Worm (Caenorhabditis elegans) whole organism, young adult: ENCODE results near the gene algn-2.
A peak's percentile ranks its signal among the peaks of the same experiment; 100 is the strongest.

ENCODE experiments used
- B0019.2 ChIP-seq: fragments of 200-800 bp; sonication (Bioruptor generic); conservative IDR thresholded peaks from 2 replicates; pipeline ENCODE4 v1.3.6; 2022; ENCODE audit warnings: missing genetic modification reagents, missing genetic modification characterization, missing compliant biosample characterization
- B0336.3 ChIP-seq: fragments of 200-800 bp; sonication (Bioruptor generic); IDR thresholded peaks from 2 replicates; pipeline ENCODE4 v1.3.6; 2022; ENCODE audit warnings: missing genetic modification characterization, missing compliant biosample characterization
- C17E4.6 ChIP-seq: fragments of 200-800 bp; sonication (Bioruptor generic); IDR thresholded peaks from 2 replicates; pipeline ENCODE4 v1.3.6; 2022; ENCODE audit warnings: missing genetic modification reagents, missing genetic modification characterization, missing compliant biosample characterization
- F23B12.7 ChIP-seq: sonication (generic microtip); optimal IDR thresholded peaks from 2 replicates; lab custom pipeline; 2017; ENCODE audit warnings: missing genetic modification characterization, mild to moderate bottlenecking, missing compliant biosample characterization, antibody characterized with exemption, moderate library complexity; ENCODE audit not compliant: insufficient read depth
- F33H1.4 ChIP-seq: fragments of 200-800 bp; sonication (Bioruptor generic); IDR thresholded peaks from 2 replicates; pipeline ENCODE4 v1.3.6; 2022; ENCODE audit warnings: missing genetic modification reagents, missing genetic modification characterization, missing compliant biosample characterization
- F49E8.2 ChIP-seq: sonication (generic microtip); optimal IDR thresholded peaks from 3 replicates; lab custom pipeline; 2017; ENCODE audit warnings: missing genetic modification characterization, mild to moderate bottlenecking, missing compliant biosample characterization, antibody characterized with exemption, moderate library complexity; ENCODE audit not compliant: insufficient read depth
- F52B5.7 ChIP-seq: sonication (generic microtip); optimal IDR thresholded peaks from 2 replicates; lab custom pipeline; 2016; ENCODE audit warnings: mild to moderate bottlenecking, missing genetic modification characterization, missing compliant biosample characterization
- F57C9.4 ChIP-seq: sonication (generic microtip); optimal IDR thresholded peaks from 2 replicates; lab custom pipeline; 2017; ENCODE audit warnings: mild to moderate bottlenecking, missing genetic modification characterization, missing compliant biosample characterization
- T26A5.8 ChIP-seq: sonication (generic microtip); optimal IDR thresholded peaks from 2 replicates; lab custom pipeline; 2016; ENCODE audit warnings: missing genetic modification characterization, missing compliant biosample characterization
- Y53G8AR.9 ChIP-seq: fragments of 200-800 bp; sonication (Bioruptor generic); conservative IDR thresholded peaks from 2 replicates; pipeline ENCODE4 v1.3.6; 2022; ENCODE audit warnings: missing genetic modification reagents, missing genetic modification characterization, missing compliant biosample characterization
- ama-1 ChIP-seq, 3 experiments: fragments of 150-350 bp in 1 of 3; sonication (generic microtip) in 2 of 3; optimal IDR thresholded peaks; 2 replicates each; lab custom pipeline; 2014 to 2018; ENCODE audit warnings: missing biosample characterization in 2 of 3, missing genetic modification characterization in 2 of 3, missing genetic modification reagents in 2 of 3
- aptf-3 ChIP-seq: fragments of 200-800 bp; sonication (Bioruptor generic); IDR thresholded peaks from 2 replicates; pipeline ENCODE4 v1.3.6; 2022; ENCODE audit warnings: missing genetic modification characterization, missing compliant biosample characterization
- athp-1 ChIP-seq: sonication (generic microtip); optimal IDR thresholded peaks from 2 replicates; lab custom pipeline; 2017; ENCODE audit warnings: mild to moderate bottlenecking, missing genetic modification characterization, missing compliant biosample characterization
- attf-6 ChIP-seq: fragments of 200-800 bp; sonication (Bioruptor generic); IDR thresholded peaks from 2 replicates; pipeline ENCODE4 v1.3.6; 2022; ENCODE audit warnings: missing genetic modification reagents, missing genetic modification characterization, missing compliant biosample characterization
- bed-1 ChIP-seq: fragments of 200-800 bp; sonication (Bioruptor generic); IDR thresholded peaks from 2 replicates; pipeline ENCODE4 v1.3.6; 2022; ENCODE audit warnings: missing genetic modification reagents, missing genetic modification characterization, missing compliant biosample characterization
- bed-2 ChIP-seq: fragments of 200-800 bp; sonication (Bioruptor generic); IDR thresholded peaks from 2 replicates; pipeline ENCODE4 v1.3.6; 2022; ENCODE audit warnings: missing genetic modification reagents, missing genetic modification characterization, missing compliant biosample characterization
- cebp-1 ChIP-seq, 2 experiments: fragments of 200-800 bp in 1 of 2; sonication (Bioruptor generic) in 1 of 2; sonication (generic microtip) in 1 of 2; IDR thresholded peaks in 1 of 2; optimal IDR thresholded peaks in 1 of 2; 2 replicates each; pipeline versions ENCODE4 v1.3.6 to Lab custom; 2017 to 2022; ENCODE audit warnings: missing compliant biosample characterization in 2 of 2, missing genetic modification characterization in 2 of 2, mild to moderate bottlenecking in 1 of 2, missing genetic modification reagents in 1 of 2, moderate library complexity in 1 of 2
- ceh-100 ChIP-seq: fragments of 200-800 bp; sonication (Bioruptor generic); IDR thresholded peaks from 2 replicates; pipeline ENCODE4 v1.3.6; 2022; ENCODE audit warnings: missing genetic modification reagents, missing genetic modification characterization, missing compliant biosample characterization
- ceh-27 ChIP-seq: fragments of 200-800 bp; sonication (Bioruptor generic); optimal IDR thresholded peaks from 2 replicates; lab custom pipeline; 2018; ENCODE audit warnings: mild to moderate bottlenecking, missing genetic modification characterization, moderate library complexity, missing compliant biosample characterization
- ceh-58 ChIP-seq: fragments of 200-800 bp; sonication (Bioruptor generic); IDR thresholded peaks from 2 replicates; pipeline ENCODE4 v1.3.6; 2022; ENCODE audit warnings: missing genetic modification characterization, missing compliant biosample characterization
- ceh-91 ChIP-seq: fragments of 200-800 bp; sonication (Bioruptor generic); IDR thresholded peaks from 2 replicates; pipeline ENCODE4 v1.3.6; 2022; ENCODE audit warnings: missing genetic modification reagents, missing genetic modification characterization, missing compliant biosample characterization
- chd-7 ChIP-seq: sonication (generic microtip); optimal IDR thresholded peaks from 2 replicates; lab custom pipeline; 2016; ENCODE audit warnings: mild to moderate bottlenecking, missing genetic modification characterization, moderate library complexity, missing compliant biosample characterization
- egrh-3 ChIP-seq: fragments of 200-800 bp; sonication (Bioruptor generic); IDR thresholded peaks from 2 replicates; pipeline ENCODE4 v1.3.6; 2022; ENCODE audit warnings: missing genetic modification reagents, missing genetic modification characterization, missing compliant biosample characterization
- ets-4 ChIP-seq: fragments of 200-800 bp; sonication (Bioruptor generic); optimal IDR thresholded peaks from 2 replicates; lab custom pipeline; 2018; ENCODE audit warnings: mild to moderate bottlenecking, missing genetic modification characterization, missing compliant biosample characterization
- gei-17 ChIP-seq: fragments of 200-800 bp; sonication (Bioruptor generic); optimal IDR thresholded peaks from 2 replicates; lab custom pipeline; 2018; ENCODE audit warnings: mild to moderate bottlenecking, missing genetic modification characterization, missing compliant biosample characterization
- him-1 ChIP-seq: sonication (generic microtip); optimal IDR thresholded peaks from 2 replicates; lab custom pipeline; 2016; ENCODE audit warnings: missing genotype, missing genetic modification reagents, missing genetic modification characterization, missing compliant biosample characterization
- hlh-12 ChIP-seq: sonication (generic microtip); optimal IDR thresholded peaks from 2 replicates; lab custom pipeline; 2016; ENCODE audit warnings: missing genetic modification characterization, missing compliant biosample characterization
- hlh-26 ChIP-seq: fragments of 200-800 bp; sonication (Bioruptor generic); conservative IDR thresholded peaks from 2 replicates; pipeline ENCODE4 v1.3.6; 2022; ENCODE audit warnings: missing genetic modification reagents, missing genetic modification characterization, missing compliant biosample characterization
- hmg-1.2 ChIP-seq: fragments of 200-800 bp; sonication (Bioruptor generic); IDR thresholded peaks from 2 replicates; pipeline ENCODE4 v1.3.6; 2022; ENCODE audit warnings: missing genetic modification reagents, missing genetic modification characterization, missing compliant biosample characterization
- lin-26 ChIP-seq: fragments of 200-800 bp; sonication (Bioruptor generic); IDR thresholded peaks from 2 replicates; pipeline ENCODE4 v1.3.6; 2022; ENCODE audit warnings: missing genetic modification reagents, missing genetic modification characterization, missing compliant biosample characterization
- lin-35 ChIP-seq, 3 experiments: fragments of 150-350 bp in 2 of 3; sonication (generic microtip) in 1 of 3; optimal IDR thresholded peaks; 2 replicates each; lab custom pipeline; 2014 to 2018; ENCODE audit warnings: missing biosample characterization in 3 of 3, missing genetic modification characterization in 3 of 3, missing genetic modification reagents in 3 of 3
- lin-40 ChIP-seq: sonication (generic microtip); optimal IDR thresholded peaks from 2 replicates; lab custom pipeline; 2016; ENCODE audit warnings: missing genetic modification characterization, mild to moderate bottlenecking, missing compliant biosample characterization, missing genotype, missing genetic modification reagents
- lin-54 ChIP-seq: fragments of 200-800 bp; sonication (Bioruptor generic); optimal IDR thresholded peaks from 2 replicates; lab custom pipeline; 2018; ENCODE audit warnings: mild to moderate bottlenecking, missing genetic modification characterization, missing compliant biosample characterization
- madf-3 ChIP-seq: fragments of 200-800 bp; sonication (Bioruptor generic); IDR thresholded peaks from 2 replicates; pipeline ENCODE4 v1.3.6; 2022; ENCODE audit warnings: missing genetic modification reagents, missing genetic modification characterization, missing compliant biosample characterization
- nfya-2 ChIP-seq: fragments of 200-800 bp; sonication (Bioruptor generic); IDR thresholded peaks from 2 replicates; pipeline ENCODE4 v1.3.6; 2022; ENCODE audit warnings: missing genetic modification reagents, missing genetic modification characterization, missing compliant biosample characterization
- nhr-27 ChIP-seq: fragments of 200-800 bp; sonication (Bioruptor generic); optimal IDR thresholded peaks from 2 replicates; lab custom pipeline; 2018; ENCODE audit warnings: mild to moderate bottlenecking, missing genetic modification characterization, moderate library complexity, missing compliant biosample characterization
- nhr-80 ChIP-seq: sonication (generic microtip); optimal IDR thresholded peaks from 2 replicates; lab custom pipeline; 2016; ENCODE audit warnings: missing genetic modification characterization, missing compliant biosample characterization
- nhr-90 ChIP-seq: sonication (generic microtip); optimal IDR thresholded peaks from 2 replicates; lab custom pipeline; 2016; ENCODE audit warnings: missing genotype, mild to moderate bottlenecking, missing genetic modification characterization, missing compliant biosample characterization
- pha-4 ChIP-seq: fragments of 150-350 bp; sonication (generic microtip); optimal IDR thresholded peaks from 2 replicates; lab custom pipeline; 2014; ENCODE audit warnings: missing biosample characterization, missing genetic modification reagents, missing genetic modification characterization
- rec-8 ChIP-seq, 2 experiments: sonication (generic microtip); optimal IDR thresholded peaks; 2 replicates each; lab custom pipeline; 2016; ENCODE audit warnings: mild to moderate bottlenecking in 2 of 2, missing genetic modification characterization in 2 of 2, missing genetic modification reagents in 2 of 2, missing genotype in 2 of 2, missing biosample characterization in 1 of 2, missing compliant biosample characterization in 1 of 2, moderate library complexity in 1 of 2
- sea-2 ChIP-seq: fragments of 200-800 bp; sonication (Bioruptor generic); IDR thresholded peaks from 2 replicates; pipeline ENCODE4 v1.3.6; 2022; ENCODE audit warnings: missing genetic modification characterization, missing compliant biosample characterization
- snpc-3.4 ChIP-seq: sonication (generic microtip); optimal IDR thresholded peaks from 2 replicates; lab custom pipeline; 2017; ENCODE audit warnings: missing genetic modification characterization, mild to moderate bottlenecking, missing compliant biosample characterization, antibody characterized with exemption, moderate library complexity, missing genotype, missing genetic modification reagents
- somi-1 ChIP-seq: fragments of 200-800 bp; sonication (Bioruptor generic); optimal IDR thresholded peaks from 2 replicates; lab custom pipeline; 2018; ENCODE audit warnings: mild to moderate bottlenecking, missing genetic modification characterization, missing compliant biosample characterization
- tbp1 ChIP-seq: fragments of 200-800 bp; sonication (Bioruptor generic); optimal IDR thresholded peaks from 2 replicates; lab custom pipeline; 2018; ENCODE audit warnings: mild to moderate bottlenecking, missing genetic modification characterization, missing compliant biosample characterization
- tbx-9 ChIP-seq: sonication (generic microtip); optimal IDR thresholded peaks from 2 replicates; lab custom pipeline; 2016; ENCODE audit warnings: borderline replicate concordance, missing genetic modification characterization, inconsistent platforms, missing compliant biosample characterization
- zfh-2 ChIP-seq: fragments of 200-800 bp; sonication (Bioruptor generic); conservative IDR thresholded peaks from 2 replicates; pipeline ENCODE4 v1.3.6; 2022; ENCODE audit warnings: missing genetic modification reagents, missing genetic modification characterization, missing compliant biosample characterization

The algn-2 gene

DNA sequence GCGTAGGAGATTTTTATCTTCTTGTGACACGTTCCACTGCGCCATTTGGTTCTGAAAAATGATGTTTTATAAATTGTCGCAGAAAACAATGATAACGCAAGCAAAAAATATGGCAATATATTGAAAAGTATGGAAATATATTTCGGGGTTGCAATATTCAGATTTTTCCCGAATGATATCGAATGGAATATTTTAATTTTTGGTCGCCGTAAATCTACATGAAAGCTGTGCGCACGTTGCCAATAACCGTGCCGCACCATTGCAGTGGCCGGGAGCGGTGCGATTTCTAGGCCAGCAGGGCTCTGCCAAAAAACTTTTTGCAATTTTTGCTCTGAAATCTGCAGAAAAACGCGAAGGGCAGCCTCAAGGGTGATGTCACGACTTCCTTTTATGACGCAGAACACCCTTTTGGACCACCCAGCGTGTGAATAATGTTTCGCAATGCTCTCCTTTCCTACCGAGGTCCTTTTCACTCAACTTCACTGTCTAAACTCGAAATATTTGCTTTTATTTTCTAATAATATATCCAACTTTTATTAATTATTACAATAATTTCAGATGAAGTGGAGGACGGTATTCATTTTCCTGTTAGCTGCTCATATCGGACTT is 16.8 kb upstream of the algn-2 start, which contains the start of the genes F09E5.11 and bmy-1:
Gene F09E5.11 (minus strand): TSS at position 51 of the 609 bp plus-strand sequence.
Gene bmy-1 (plus strand): TSS at position 559 of the 609 bp plus-strand sequence.
- TF ChIP-seq nhr-80 (tag; lab: Kevin White, UChicago) (peak; percentile 67), sea-2 (no peak), tbp1 (peak; percentile 64), athp-1 (tag; lab: Kevin White, UChicago) (peak; percentile 73), snpc-3.4 (no peak), hlh-26 (no peak), ceh-100 (peak; percentile 80), cebp-1 (GFP tag; IDR thresholded peaks at IDR 0.05; lab: Robert Waterston, UW) (peak; percentile 81), cebp-1 (tag; optimal IDR thresholded peaks at IDR 0.05; lab: Kevin White, UChicago) (peak; percentile 92), lin-35 (GFP tag; optimal IDR thresholded peaks at IDR 0.05; lab: Kevin White, UChicago) (peak in 1 of 3 experiments; percentile 19), T26A5.8 (tag; lab: Kevin White, UChicago) (no peak), lin-40 (tag; lab: Kevin White, UChicago) (peak; percentile 65), ama-1 (optimal IDR thresholded peaks at IDR 0.05; lab: Kevin White, UChicago) (no peak), ama-1 (GFP tag; optimal IDR thresholded peaks at IDR 0.05; lab: Kevin White, UChicago) (no peak), pha-4 (tag; lab: Kevin White, UChicago) (no peak), F33H1.4 (GFP tag; lab: Robert Waterston, UW) (peak; percentile 64), nhr-27 (tag; lab: Kevin White, UChicago) (no peak), nhr-90 (tag; lab: Kevin White, UChicago) (no peak), B0336.3 (GFP tag; lab: Robert Waterston, UW) (peak; percentile 73), bed-1 (0 out of 2 replicates have a peak, but pooled peaks have one; percentile 73), nfya-2 (no peak), gei-17 (GFP tag; lab: Kevin White, UChicago) (no peak), hmg-1.2 (GFP tag; lab: Robert Waterston, UW) (peak; percentile 51; the same call in 1 of the 2 replicates), bed-2 (GFP tag; lab: Robert Waterston, UW) (peak; percentile 94), tbx-9 (tag; lab: Kevin White, UChicago) (no peak), C17E4.6 (GFP tag; lab: Robert Waterston, UW) (0 out of 2 replicates have a peak, but pooled peaks have one; percentile 30), lin-54 (GFP tag; lab: Kevin White, UChicago) (peak; percentile 78), F23B12.7 (tag; lab: Kevin White, UChicago) (peak; percentile 29), lin-26 (GFP tag; lab: Robert Waterston, UW) (0 out of 2 replicates have a peak, but pooled peaks have one; percentile 34), hlh-12 (no peak), ceh-58 (GFP tag; lab: Robert Waterston, UW) (no peak), F57C9.4 (tag; lab: Kevin White, UChicago) (no peak), aptf-3 (GFP tag; lab: Robert Waterston, UW) (no peak), F52B5.7 (peak; percentile 49), attf-6 (GFP tag; lab: Robert Waterston, UW) (no peak), him-1 (tag; lab: Kevin White, UChicago) (no peak), chd-7 (peak; percentile 57), egrh-3 (GFP tag; lab: Robert Waterston, UW) (peak; percentile 72), ceh-91 (GFP tag; lab: Robert Waterston, UW) (peak; percentile 68), somi-1 (GFP tag; lab: Kevin White, UChicago) (peak; percentile 39), zfh-2 (peak; percentile 93), rec-8 (tag; optimal IDR thresholded peaks at IDR 0.05; lab: Kevin White, UChicago) (peak in 1 of 2 experiments; percentile 60), B0019.2 (peak; percentile 77; the same call in 1 of the 2 replicates), F49E8.2 (tag; lab: Kevin White, UChicago) (peak; percentile 16), ceh-27 (peak; percentile 91), madf-3 (peak; percentile 87; the same call in 1 of the 2 replicates), Y53G8AR.9 (GFP tag; lab: Robert Waterston, UW) (0 out of 2 replicates have a peak, but pooled peaks have one; percentile 29), ets-4 (peak; percentile 65)
